Worm (Caenorhabditis elegans): ENCODE data around the gene W06G6.9.

DNA sequence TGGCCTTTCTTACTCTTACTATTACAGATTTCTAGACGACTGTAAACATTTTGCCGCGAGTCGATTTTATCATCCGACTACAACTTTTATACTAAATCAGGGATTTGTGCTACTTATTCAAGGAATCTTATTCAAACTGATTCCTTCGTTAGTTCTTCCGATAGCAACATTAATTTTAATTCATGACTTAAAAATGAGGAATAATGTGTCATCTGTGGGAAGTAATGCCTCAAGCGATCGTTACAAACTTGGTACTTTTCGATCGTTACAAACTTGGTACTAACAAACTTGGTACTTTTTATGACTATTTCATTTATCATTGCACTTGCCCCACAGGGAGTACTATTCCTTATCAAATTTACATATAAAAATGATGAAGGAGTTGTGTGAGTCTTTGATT lies 28.8 kb downstream of the W06G6.9 start, which contains the start of gene Y70C5A.4:
- TF ChIP-seq tab-1 (GFP tag; IDR thresholded peaks at IDR 0.05): no peak
- TF ChIP-seq T22C8.4 (GFP tag; IDR thresholded peaks at IDR 0.05): no peak
- no peak for TF ChIP-seq ztf-23 (GFP tag; IDR thresholded peaks at IDR 0.05)
- TF ChIP-seq ztf-29 (GFP tag; IDR thresholded peaks at IDR 0.05): no peak

All from whole organism, midembryonic.